Fruit fly (Drosophila melanogaster) whole organism, prepupa: ENCODE results near the gene Uck.

Source experiments
- Blimp-1 ChIP-seq: fragments of 200-800 bp; sonication (Bioruptor generic); optimal IDR thresholded peaks from 3 replicates; lab custom pipeline; 2017; ENCODE audit warnings: missing biosample characterization, missing genetic modification characterization, mild to moderate bottlenecking, moderate library complexity, missing genetic modification reagents
- CG10669 ChIP-seq: fragments of 200-800 bp; sonication (Bioruptor generic); optimal IDR thresholded peaks from 3 replicates; lab custom pipeline; 2018; ENCODE audit warnings: missing biosample characterization, mild to moderate bottlenecking, missing genetic modification characterization, moderate library complexity
- CG11294 ChIP-seq: fragments of 200-800 bp; sonication (Bioruptor generic); IDR thresholded peaks from 2 replicates; pipeline ENCODE4 v1.3.6; 2022; ENCODE audit warnings: missing biosample characterization, missing genetic modification characterization
- CG11762 ChIP-seq: fragments of 200-800 bp; sonication (Bioruptor generic); optimal IDR thresholded peaks from 3 replicates; lab custom pipeline; 2016; ENCODE audit warnings: missing biosample characterization, missing genetic modification characterization; ENCODE audit not compliant: insufficient read depth
- CG11902 ChIP-seq: fragments of 200-800 bp; sonication (Bioruptor generic); optimal IDR thresholded peaks from 3 replicates; lab custom pipeline; 2016; ENCODE audit warnings: missing biosample characterization, missing genetic modification characterization
- CG1621 ChIP-seq: fragments of 200-800 bp; sonication (Bioruptor generic); optimal IDR thresholded peaks from 3 replicates; lab custom pipeline; 2018; ENCODE audit warnings: missing biosample characterization, mild to moderate bottlenecking, missing genetic modification characterization
- CG16779 ChIP-seq: fragments of 200-800 bp; sonication (Bioruptor generic); optimal IDR thresholded peaks from 3 replicates; lab custom pipeline; 2017; ENCODE audit warnings: missing biosample characterization, mild to moderate bottlenecking, missing genetic modification characterization
- CG3032 ChIP-seq: fragments of 200-800 bp; optimal IDR thresholded peaks from 2 replicates; lab custom pipeline; 2019; ENCODE audit warnings: missing biosample characterization, mild to moderate bottlenecking, missing genetic modification characterization, moderate library complexity
- CG31627 ChIP-seq: fragments of 200-800 bp; sonication (Bioruptor generic); optimal IDR thresholded peaks from 3 replicates; lab custom pipeline; 2016; ENCODE audit warnings: missing biosample characterization, missing genetic modification characterization
- CG32006 ChIP-seq: fragments of 200-800 bp; sonication (Bioruptor generic); optimal IDR thresholded peaks from 3 replicates; lab custom pipeline; 2017; ENCODE audit warnings: missing biosample characterization, mild to moderate bottlenecking, missing genetic modification characterization
- CG34406 ChIP-seq: fragments of 200-800 bp; sonication (Bioruptor generic); optimal IDR thresholded peaks from 3 replicates; lab custom pipeline; 2016; ENCODE audit warnings: missing biosample characterization, missing genetic modification characterization
- CG3919 ChIP-seq: fragments of 200-800 bp; sonication (Bioruptor generic); optimal IDR thresholded peaks from 3 replicates; lab custom pipeline; 2016; ENCODE audit warnings: missing biosample characterization, missing genetic modification characterization
- CG4318 ChIP-seq: fragments of 200-800 bp; sonication (Bioruptor generic); optimal IDR thresholded peaks from 3 replicates; lab custom pipeline; 2017; ENCODE audit warnings: missing biosample characterization, mild to moderate bottlenecking, missing genetic modification characterization
- CG6163 ChIP-seq: fragments of 200-800 bp; sonication (Bioruptor generic); IDR thresholded peaks from 3 replicates; pipeline ENCODE4 v1.3.6; 2022; ENCODE audit warnings: missing biosample characterization, missing genetic modification characterization
- CG6792 ChIP-seq: fragments of 200-800 bp; sonication (Bioruptor generic); optimal IDR thresholded peaks from 3 replicates; lab custom pipeline; 2016; ENCODE audit warnings: missing biosample characterization, missing genetic modification characterization
- CG7368 ChIP-seq: fragments of 200-800 bp; sonication (Bioruptor generic); optimal IDR thresholded peaks from 3 replicates; lab custom pipeline; 2016; ENCODE audit warnings: missing biosample characterization, missing genetic modification characterization
- CG8319 ChIP-seq: fragments of 200-800 bp; sonication (Bioruptor generic); optimal IDR thresholded peaks from 3 replicates; lab custom pipeline; 2016; ENCODE audit warnings: missing biosample characterization, missing genetic modification characterization
- CG9139 ChIP-seq: fragments of 200-800 bp; sonication (Bioruptor generic); optimal IDR thresholded peaks from 3 replicates; lab custom pipeline; 2017; ENCODE audit warnings: missing biosample characterization, mild to moderate bottlenecking, missing genetic modification characterization
- Eip75B ChIP-seq: fragments of 200-800 bp; sonication (Bioruptor generic); optimal IDR thresholded peaks from 3 replicates; lab custom pipeline; 2016; ENCODE audit warnings: missing biosample characterization, missing genetic modification characterization
- Eip78C ChIP-seq: fragments of 200-800 bp; sonication (Bioruptor generic); peaks from one replicate; lab custom pipeline; 2016; ENCODE audit warnings: missing biosample characterization, missing genetic modification characterization
- Ets21C ChIP-seq: fragments of 200-800 bp; sonication (Bioruptor generic); optimal IDR thresholded peaks from 3 replicates; lab custom pipeline; 2016; ENCODE audit warnings: missing biosample characterization, missing genetic modification characterization
- Gug ChIP-seq: fragments of 200-800 bp; sonication (Bioruptor generic); IDR thresholded peaks from 2 replicates; pipeline ENCODE4 v1.3.6; 2022; ENCODE audit warnings: missing biosample characterization, missing genetic modification characterization
- Hr39 ChIP-seq: fragments of 200-800 bp; sonication (Bioruptor generic); optimal IDR thresholded peaks from 2 replicates; lab custom pipeline; 2016; ENCODE audit warnings: missing biosample characterization, missing genetic modification characterization
- Hr4 ChIP-seq: fragments of 200-800 bp; sonication (Bioruptor generic); optimal IDR thresholded peaks from 3 replicates; lab custom pipeline; 2016; ENCODE audit warnings: missing biosample characterization, missing genetic modification characterization
- Met ChIP-seq: fragments of 200-800 bp; sonication (Bioruptor generic); optimal IDR thresholded peaks from 3 replicates; lab custom pipeline; 2016; ENCODE audit warnings: missing biosample characterization, missing genetic modification characterization
- Smox ChIP-seq: fragments of 200-800 bp; sonication (Bioruptor generic); optimal IDR thresholded peaks from 3 replicates; lab custom pipeline; 2016; ENCODE audit warnings: missing biosample characterization, missing genetic modification characterization
- Sox102F ChIP-seq: fragments of 200-800 bp; sonication (Bioruptor generic); optimal IDR thresholded peaks from 2 replicates; lab custom pipeline; 2016; ENCODE audit warnings: missing biosample characterization, mild to moderate bottlenecking, missing genetic modification characterization
- Sox14 ChIP-seq: fragments of 200-800 bp; sonication (Bioruptor generic); optimal IDR thresholded peaks from 3 replicates; lab custom pipeline; 2016; ENCODE audit warnings: missing biosample characterization, missing genetic modification characterization
- Sox15 ChIP-seq: fragments of 200-800 bp; sonication (Bioruptor generic); optimal IDR thresholded peaks from 3 replicates; lab custom pipeline; 2016; ENCODE audit warnings: missing biosample characterization, missing genetic modification characterization
- achi ChIP-seq: fragments of 200-800 bp; sonication (Bioruptor generic); optimal IDR thresholded peaks from 3 replicates; lab custom pipeline; 2016; ENCODE audit warnings: missing biosample characterization, missing genetic modification characterization
- acj6 ChIP-seq: fragments of 200-800 bp; sonication (Bioruptor generic); optimal IDR thresholded peaks from 3 replicates; lab custom pipeline; 2016; ENCODE audit warnings: missing biosample characterization, missing genetic modification characterization
- dac ChIP-seq: fragments of 200-800 bp; sonication (Bioruptor generic); optimal IDR thresholded peaks from 2 replicates; lab custom pipeline; 2017; ENCODE audit warnings: missing biosample characterization, mild to moderate bottlenecking, missing genetic modification characterization
- esn ChIP-seq: fragments of 200-800 bp; sonication (Bioruptor generic); optimal IDR thresholded peaks from 2 replicates; lab custom pipeline; 2016; ENCODE audit warnings: missing biosample characterization, mild to moderate bottlenecking, missing genetic modification characterization, moderate library complexity
- fd59A ChIP-seq: fragments of 200-800 bp; sonication (Bioruptor generic); optimal IDR thresholded peaks from 2 replicates; lab custom pipeline; 2017; ENCODE audit warnings: missing biosample characterization, mild to moderate bottlenecking, missing genetic modification characterization, missing genetic modification reagents
- fkh ChIP-seq: fragments of 200-800 bp; sonication (Bioruptor generic); optimal IDR thresholded peaks from 3 replicates; lab custom pipeline; 2017; ENCODE audit warnings: missing biosample characterization, mild to moderate bottlenecking, missing genetic modification characterization, moderate library complexity
- lz ChIP-seq: fragments of 200-800 bp; sonication (Bioruptor generic); optimal IDR thresholded peaks from 3 replicates; lab custom pipeline; 2016; ENCODE audit warnings: missing biosample characterization, missing genetic modification characterization
- pdm3 ChIP-seq: fragments of 200-800 bp; sonication (Bioruptor generic); optimal IDR thresholded peaks from 3 replicates; lab custom pipeline; 2016; ENCODE audit warnings: missing biosample characterization, missing genetic modification characterization
- spab ChIP-seq: fragments of 200-800 bp; sonication (Bioruptor generic); optimal IDR thresholded peaks from 2 replicates; lab custom pipeline; 2017; ENCODE audit warnings: missing biosample characterization, mild to moderate bottlenecking, missing genetic modification characterization, missing genetic modification reagents
- ss ChIP-seq, 2 experiments: fragments of 200-800 bp; sonication (Bioruptor generic); optimal IDR thresholded peaks; 2 replicates in 1 of 2; 3 replicates in 1 of 2; lab custom pipeline; 2017 to 2018; ENCODE audit warnings: mild to moderate bottlenecking in 2 of 2, missing biosample characterization in 2 of 2, missing genetic modification characterization in 2 of 2, moderate library complexity in 1 of 2
- vri ChIP-seq: fragments of 200-800 bp; sonication (Bioruptor generic); optimal IDR thresholded peaks from 3 replicates; lab custom pipeline; 2016; ENCODE audit warnings: missing biosample characterization, mild to moderate bottlenecking, missing genetic modification characterization

Uck gene

dm6 chr3R:24295556-24296465 lies 5.8 kb downstream of the Uck start (continued):
- TF ChIP-seq CG6792 (GFP tag; lab: Kevin White, UChicago): peak; percentile 99
- TF ChIP-seq ss (GFP tag; optimal IDR thresholded peaks at IDR 0.05; lab: Kevin White, UChicago): peak; percentile 94 to 97
- TF ChIP-seq Ets21C: peak; percentile 98
- TF ChIP-seq CG3919: peak; percentile 99
- TF ChIP-seq CG8319 (GFP tag; lab: Kevin White, UChicago): peak; percentile 83
- TF ChIP-seq CG32006 (GFP tag; lab: Kevin White, UChicago): peak; percentile 92
- peak; percentile 98 for TF ChIP-seq CG6163 (GFP tag; lab: Robert Waterston, UW)
- TF ChIP-seq pdm3 (GFP tag; lab: Kevin White, UChicago): peak; percentile 98
- peak; percentile 90 for TF ChIP-seq Hr4 (GFP tag; lab: Kevin White, UChicago)
- peak; percentile 93 for TF ChIP-seq Blimp-1 (GFP tag; lab: Kevin White, UChicago)
- peak; percentile 69 for TF ChIP-seq fkh (GFP tag; lab: Kevin White, UChicago)
- peak; percentile 96 for TF ChIP-seq CG10669
- peak; percentile 99 for TF ChIP-seq Met (GFP tag; lab: Kevin White, UChicago)
- TF ChIP-seq CG11762: peak; percentile 96
- TF ChIP-seq Sox15: peak; percentile 95
- peak; percentile 94 for TF ChIP-seq CG7368 (GFP tag; lab: Kevin White, UChicago)
- peak; percentile 72 for TF ChIP-seq dac (GFP tag; lab: Kevin White, UChicago)
- TF ChIP-seq fd59A (GFP tag; lab: Kevin White, UChicago): peak; percentile 97
- TF ChIP-seq CG34406: peak; percentile 98
- TF ChIP-seq CG11294 (GFP tag; lab: Robert Waterston, UW): peak; percentile 89
- TF ChIP-seq, all 60 proteins: peak for 58

dm6 chr3R:24296913-24297312 lies 6.9 kb downstream of the Uck start:
- TF ChIP-seq Hr39 (GFP tag; lab: Kevin White, UChicago): no peak
- peak; percentile 63 for TF ChIP-seq vri
- no peak for TF ChIP-seq Sox102F (GFP tag; lab: Kevin White, UChicago)
- TF ChIP-seq, all 60 proteins: peak for 1

- no peak for TF ChIP-seq Gug (GFP tag; lab: Robert Waterston, UW)
Measured at dm6 chr3R:24297444-24298146, 7.6 kb downstream of the Uck start.

DNA sequence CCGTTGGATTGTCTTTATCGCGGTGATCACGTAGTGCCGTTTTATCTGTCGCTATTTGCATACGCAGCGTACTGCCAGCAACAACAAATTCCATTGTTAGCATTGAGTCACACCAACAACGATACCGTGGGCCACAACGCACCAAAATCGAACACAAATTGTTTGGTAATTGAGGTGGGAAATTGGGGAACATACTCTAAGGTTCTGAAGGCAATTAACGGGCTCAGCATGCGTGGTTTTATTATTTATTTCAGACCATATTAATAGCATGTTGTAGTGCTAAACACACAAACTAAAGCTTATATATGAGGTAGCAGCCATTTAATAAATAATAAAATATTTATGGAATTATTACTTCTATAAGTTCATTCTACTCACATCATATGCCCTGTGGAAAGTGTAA lies 8.6 kb downstream of the Uck start:
- peak; percentile 39 for TF ChIP-seq CG3919
- TF ChIP-seq spab (GFP tag; lab: Kevin White, UChicago): no peak
- TF ChIP-seq Gug (GFP tag; lab: Robert Waterston, UW): no peak
- TF ChIP-seq CG1621 (tag; lab: Kevin White, UChicago): no peak
- no peak for TF ChIP-seq CG16779 (tag; lab: Kevin White, UChicago)
- no peak for TF ChIP-seq CG7368 (GFP tag; lab: Kevin White, UChicago)
- TF ChIP-seq lz: peak; percentile 34
- peak; percentile 19 for TF ChIP-seq CG3032 (tag; lab: Kevin White, UChicago)
- TF ChIP-seq CG11902 (GFP tag; lab: Kevin White, UChicago): no peak
- peak; percentile 32 for TF ChIP-seq pdm3 (GFP tag; lab: Kevin White, UChicago)
- TF ChIP-seq fkh (GFP tag; lab: Kevin White, UChicago): peak; percentile 84
- TF ChIP-seq CG6792 (GFP tag; lab: Kevin White, UChicago): no peak
- peak; percentile 53 for TF ChIP-seq Smox (GFP tag; lab: Kevin White, UChicago)
- peak; percentile 34 for TF ChIP-seq Sox14 (GFP tag; lab: Kevin White, UChicago)
- TF ChIP-seq Hr4 (GFP tag; lab: Kevin White, UChicago): peak; percentile 14
- TF ChIP-seq Ets21C: no peak
- TF ChIP-seq acj6: peak; percentile 51
- TF ChIP-seq vri: peak; percentile 34
- TF ChIP-seq achi (GFP tag; lab: Kevin White, UChicago): peak; percentile 45
- peak; percentile 54 for TF ChIP-seq Met (GFP tag; lab: Kevin White, UChicago)
- TF ChIP-seq CG4318: peak; percentile 14
- TF ChIP-seq Eip78C: peak; percentile 84
- TF ChIP-seq CG11294 (GFP tag; lab: Robert Waterston, UW): no peak
- TF ChIP-seq CG34406: peak; percentile 30
- no peak for TF ChIP-seq CG9139 (GFP tag; lab: Kevin White, UChicago)
- TF ChIP-seq fd59A (GFP tag; lab: Kevin White, UChicago): peak; percentile 2
- TF ChIP-seq Eip75B (GFP tag; lab: Kevin White, UChicago): no peak
- no peak for TF ChIP-seq dac (GFP tag; lab: Kevin White, UChicago)
- TF ChIP-seq esn: peak; percentile 66
- TF ChIP-seq CG31627 (GFP tag; lab: Kevin White, UChicago): peak; percentile 40
